Fruit fly (Drosophila melanogaster) whole organism, embryonic: ENCODE measurements around the gene HP5.

Experiments used
- Blimp-1 ChIP-seq: fragments of 200-800 bp; sonication (Bioruptor generic); optimal IDR thresholded peaks from 3 replicates; lab custom pipeline; 2018; ENCODE audit warnings: missing biosample characterization, missing genetic modification characterization, mild to moderate bottlenecking, moderate library complexity, missing genetic modification reagents
- CG12299 ChIP-seq: fragments of 200-800 bp; sonication (Bioruptor generic); optimal IDR thresholded peaks from 2 replicates; lab custom pipeline; 2018; ENCODE audit warnings: missing biosample characterization, mild to moderate bottlenecking, missing genetic modification characterization
- CG13296 ChIP-seq: fragments of 200-800 bp; sonication (Bioruptor generic); optimal IDR thresholded peaks from 3 replicates; lab custom pipeline; 2018; ENCODE audit warnings: missing biosample characterization, mild to moderate bottlenecking, missing genetic modification characterization
- CG13624 ChIP-seq: fragments of 200-800 bp; sonication (Bioruptor generic); optimal IDR thresholded peaks from 2 replicates; lab custom pipeline; 2016; ENCODE audit warnings: missing biosample characterization, missing genetic modification characterization
- CG1792 ChIP-seq: fragments of 200-800 bp; sonication (Bioruptor generic); optimal IDR thresholded peaks from 2 replicates; lab custom pipeline; 2016; ENCODE audit warnings: missing biosample characterization, missing genetic modification characterization
- CG32767 ChIP-seq: fragments of 200-800 bp; sonication (Bioruptor generic); IDR thresholded peaks from 2 replicates; pipeline ENCODE4 v1.3.6; 2022; ENCODE audit warnings: missing biosample characterization, missing genetic modification characterization
- CG4730 ChIP-seq: fragments of 200-800 bp; sonication (Bioruptor generic); IDR thresholded peaks from 2 replicates; pipeline ENCODE4 v1.3.6; 2022; ENCODE audit warnings: missing biosample characterization, missing genetic modification characterization
- CG5245 ChIP-seq: fragments of 200-800 bp; sonication (Bioruptor generic); optimal IDR thresholded peaks from 3 replicates; lab custom pipeline; 2016; ENCODE audit warnings: missing biosample characterization, missing genetic modification characterization
- CG6272 ChIP-seq: fragments of 200-800 bp; sonication (Bioruptor generic); IDR thresholded peaks from 2 replicates; pipeline ENCODE4 v1.3.6; 2022; ENCODE audit warnings: missing biosample characterization, missing genetic modification characterization
- CG6689 ChIP-seq: fragments of 200-800 bp; sonication (Bioruptor generic); IDR thresholded peaks from 2 replicates; pipeline ENCODE4 v1.3.6; 2022; ENCODE audit warnings: missing biosample characterization, missing genetic modification characterization
- CG6813 ChIP-seq: fragments of 200-800 bp; sonication (Bioruptor generic); optimal IDR thresholded peaks from 2 replicates; lab custom pipeline; 2017; ENCODE audit warnings: missing biosample characterization, missing genetic modification characterization, mild to moderate bottlenecking, moderate library complexity, missing genetic modification reagents
- CG6854 ChIP-seq: fragments of 200-800 bp; sonication (Bioruptor generic); optimal IDR thresholded peaks from 3 replicates; lab custom pipeline; 2017; ENCODE audit warnings: missing biosample characterization, mild to moderate bottlenecking, missing genetic modification characterization
- CG7839 ChIP-seq: fragments of 200-800 bp; sonication (Bioruptor generic); optimal IDR thresholded peaks from 3 replicates; lab custom pipeline; 2018; ENCODE audit warnings: missing biosample characterization, mild to moderate bottlenecking, missing genetic modification characterization, moderate library complexity
- Camta ChIP-seq: fragments of 200-800 bp; sonication (Bioruptor generic); optimal IDR thresholded peaks from 2 replicates; lab custom pipeline; 2016; ENCODE audit warnings: missing biosample characterization, missing genetic modification characterization
- D19B ChIP-seq: fragments of 200-800 bp; sonication (Bioruptor generic); optimal IDR thresholded peaks from 2 replicates; lab custom pipeline; 2017; ENCODE audit warnings: missing biosample characterization, mild to moderate bottlenecking, missing genetic modification characterization
- Deaf1 ChIP-seq: fragments of 200-800 bp; optimal IDR thresholded peaks from 3 replicates; lab custom pipeline; 2019; ENCODE audit warnings: missing biosample characterization, mild to moderate bottlenecking, missing genetic modification characterization, moderate library complexity
- Dek ChIP-seq: fragments of 200-800 bp; sonication (Bioruptor generic); optimal IDR thresholded peaks from 3 replicates; lab custom pipeline; 2019; ENCODE audit warnings: missing biosample characterization, mild to moderate bottlenecking, missing genetic modification characterization, moderate library complexity
- Dip2 ChIP-seq: fragments of 200-800 bp; sonication (Bioruptor generic); IDR thresholded peaks from 2 replicates; pipeline ENCODE4 v1.3.6; 2022; ENCODE audit warnings: missing biosample characterization, missing genetic modification characterization
- GATAe ChIP-seq: fragments of 200-800 bp; sonication (Bioruptor generic); conservative IDR thresholded peaks from 2 replicates; pipeline ENCODE4 v1.3.6; 2022; ENCODE audit warnings: missing biosample characterization, missing genetic modification characterization
- HLHmδ ChIP-seq: fragments of 200-800 bp; sonication (Bioruptor generic); optimal IDR thresholded peaks from 2 replicates; lab custom pipeline; 2018; ENCODE audit warnings: missing biosample characterization, mild to moderate bottlenecking, missing genetic modification characterization, moderate library complexity
- Mrtf ChIP-seq: fragments of 200-800 bp; sonication (Bioruptor generic); IDR thresholded peaks from 3 replicates; pipeline ENCODE4 v1.3.6; 2022; ENCODE audit warnings: missing biosample characterization, missing genetic modification characterization
- Nf-YC ChIP-seq: fragments of 200-800 bp; optimal IDR thresholded peaks from 3 replicates; lab custom pipeline; 2019; ENCODE audit warnings: missing biosample characterization, mild to moderate bottlenecking, missing genetic modification characterization, moderate library complexity
- Scr ChIP-seq: fragments of 200-800 bp; sonication (Bioruptor generic); IDR thresholded peaks from 2 replicates; pipeline ENCODE4 v1.3.6; 2022; ENCODE audit warnings: missing biosample characterization, missing genetic modification characterization; ENCODE audit not compliant: partially characterized antibody
- Tbp ChIP-seq: fragments of >200 bp; optimal IDR thresholded peaks from 2 replicates; lab custom pipeline; 2018; ENCODE audit warnings: missing biosample characterization, missing genetic modification characterization
- Usf ChIP-seq: fragments of 200-800 bp; sonication (Bioruptor generic); optimal IDR thresholded peaks from 2 replicates; lab custom pipeline; 2017; ENCODE audit warnings: missing genotype, missing biosample characterization, missing genetic modification characterization
- Vsx1 ChIP-seq: fragments of 200-800 bp; sonication (Bioruptor generic); optimal IDR thresholded peaks from 2 replicates; lab custom pipeline; 2017; ENCODE audit warnings: missing biosample characterization, mild to moderate bottlenecking, missing genetic modification characterization, missing genetic modification reagents
- ac ChIP-seq: fragments of 200-800 bp; sonication (Bioruptor generic); optimal IDR thresholded peaks from 3 replicates; lab custom pipeline; 2017; ENCODE audit warnings: missing biosample characterization, mild to moderate bottlenecking, missing genetic modification characterization
- aop ChIP-seq: fragments of 200-800 bp; sonication (Bioruptor generic); IDR thresholded peaks from 2 replicates; pipeline ENCODE4 v1.3.6; 2022; ENCODE audit warnings: missing biosample characterization, missing genetic modification characterization
- ara ChIP-seq: fragments of 200-800 bp; sonication (Bioruptor generic); IDR thresholded peaks from 2 replicates; pipeline ENCODE4 v1.3.6; 2022; ENCODE audit warnings: missing biosample characterization, missing genetic modification characterization
- bigmax ChIP-seq: fragments of 200-800 bp; sonication (Bioruptor generic); optimal IDR thresholded peaks from 2 replicates; lab custom pipeline; 2018; ENCODE audit warnings: missing biosample characterization, mild to moderate bottlenecking, missing genetic modification characterization
- cad ChIP-seq: fragments of >200 bp; optimal IDR thresholded peaks from 2 replicates; lab custom pipeline; 2017; ENCODE audit warnings: missing biosample characterization, missing genetic modification characterization
- chn ChIP-seq: fragments of 200-800 bp; sonication (Bioruptor generic); optimal IDR thresholded peaks from 2 replicates; lab custom pipeline; 2016; ENCODE audit warnings: missing biosample characterization, missing genetic modification characterization
- dimm ChIP-seq: fragments of 200-800 bp; sonication (Bioruptor generic); IDR thresholded peaks from 2 replicates; pipeline ENCODE4 v1.3.6; 2022; ENCODE audit warnings: missing biosample characterization, missing genetic modification characterization
- en ChIP-seq: fragments of 200-800 bp; sonication (Bioruptor generic); optimal IDR thresholded peaks from 2 replicates; lab custom pipeline; 2016; ENCODE audit warnings: missing biosample characterization, missing genetic modification characterization
- ken ChIP-seq: fragments of 200-800 bp; sonication (Bioruptor generic); IDR thresholded peaks from 3 replicates; pipeline ENCODE4 v1.3.6; 2022; ENCODE audit warnings: missing biosample characterization, missing genetic modification characterization
- lmd ChIP-seq: fragments of 200-800 bp; sonication (Bioruptor generic); IDR thresholded peaks from 2 replicates; pipeline ENCODE4 v1.3.6; 2022; ENCODE audit warnings: missing biosample characterization, missing genetic modification characterization
- lov ChIP-seq, 2 experiments: fragments of 200-800 bp in 1 of 2; fragments of >200 bp in 1 of 2; sonication (Bioruptor generic) in 1 of 2; IDR thresholded peaks in 1 of 2; optimal IDR thresholded peaks in 1 of 2; 2 replicates in 1 of 2; 3 replicates in 1 of 2; pipeline versions ENCODE4 v1.3.6 to Lab custom; 2017 to 2022; ENCODE audit warnings: missing biosample characterization in 1 of 2, missing genetic modification characterization in 1 of 2
- mld ChIP-seq: fragments of 200-800 bp; sonication (Bioruptor generic); IDR thresholded peaks from 3 replicates; pipeline ENCODE4 v1.3.6; 2022; ENCODE audit warnings: missing biosample characterization, missing genetic modification characterization; ENCODE audit not compliant: partially characterized antibody
- nom ChIP-seq: fragments of 200-800 bp; sonication (Bioruptor generic); optimal IDR thresholded peaks from 2 replicates; lab custom pipeline; 2017; ENCODE audit warnings: missing biosample characterization, missing genetic modification characterization, mild to moderate bottlenecking, moderate library complexity, missing genetic modification reagents
- oc ChIP-seq: fragments of 200-800 bp; sonication (Bioruptor generic); optimal IDR thresholded peaks from 2 replicates; lab custom pipeline; 2018; ENCODE audit warnings: missing biosample characterization, mild to moderate bottlenecking, missing genetic modification characterization, moderate library complexity
- pita ChIP-seq: fragments of 200-800 bp; sonication (Bioruptor generic); optimal IDR thresholded peaks from 2 replicates; lab custom pipeline; 2017; ENCODE audit warnings: missing biosample characterization, mild to moderate bottlenecking, missing genetic modification characterization
- psq ChIP-seq: fragments of 200-800 bp; sonication (Bioruptor generic); optimal IDR thresholded peaks from 2 replicates; lab custom pipeline; 2017; ENCODE audit warnings: missing biosample characterization, missing genetic modification characterization
- salm ChIP-seq: fragments of 200-800 bp; sonication (Bioruptor generic); optimal IDR thresholded peaks from 2 replicates; lab custom pipeline; 2018; ENCODE audit warnings: missing biosample characterization, mild to moderate bottlenecking, missing genetic modification characterization
- scrt ChIP-seq: fragments of 200-800 bp; sonication (Bioruptor generic); optimal IDR thresholded peaks from 2 replicates; lab custom pipeline; 2018; ENCODE audit warnings: missing biosample characterization, mild to moderate bottlenecking, missing genetic modification characterization, moderate library complexity
- shn ChIP-seq: fragments of 200-800 bp; sonication (Bioruptor generic); optimal IDR thresholded peaks from 3 replicates; lab custom pipeline; 2016; ENCODE audit warnings: missing biosample characterization, missing genetic modification characterization
- slou ChIP-seq: fragments of 200-800 bp; sonication (Bioruptor generic); optimal IDR thresholded peaks from 3 replicates; lab custom pipeline; 2016; ENCODE audit warnings: missing biosample characterization, missing genetic modification characterization
- tap ChIP-seq: fragments of 200-800 bp; optimal IDR thresholded peaks from 3 replicates; lab custom pipeline; 2019; ENCODE audit warnings: missing biosample characterization, mild to moderate bottlenecking, missing genetic modification characterization, moderate library complexity
- toy ChIP-seq: fragments of 200-800 bp; sonication (Bioruptor generic); IDR thresholded peaks from 2 replicates; pipeline ENCODE4 v1.3.6; 2022; ENCODE audit warnings: missing biosample characterization, missing genetic modification characterization
- ttk ChIP-seq: fragments of 200-800 bp; sonication (Bioruptor generic); IDR thresholded peaks from 2 replicates; pipeline ENCODE4 v2.1.2; 2022; ENCODE audit warnings: missing biosample characterization, missing genetic modification characterization
- twi ChIP-seq: fragments of 200-800 bp; optimal IDR thresholded peaks from 2 replicates; lab custom pipeline; 2019; ENCODE audit warnings: missing biosample characterization, mild to moderate bottlenecking, missing genetic modification characterization, moderate library complexity
- wor ChIP-seq: fragments of 200-800 bp; sonication (Bioruptor generic); IDR thresholded peaks from 2 replicates; pipeline ENCODE4 v1.3.6; 2022; ENCODE audit warnings: missing biosample characterization, missing genetic modification characterization

Gene HP5

dm6 chrX:11451027-11451572, 3.5 kb upstream of the HP5 start (continued):
- TF ChIP-seq bigmax (GFP tag; lab: Kevin White, UChicago) (no peak), Nf-YC (tag; lab: Kevin White, UChicago) (peak; percentile 20), dimm (GFP tag; lab: Robert Waterston, UW) (peak; percentile 39; the same call in 1 of the 2 replicates), CG7839 (tag; lab: Kevin White, UChicago) (peak; percentile 60), ken (GFP tag; lab: Robert Waterston, UW) (no peak; the same call in 2 of the 3 replicates), Deaf1 (no peak), shn (GFP tag; lab: Kevin White, UChicago) (no peak), CG32767 (no peak), CG13296 (GFP tag; lab: Kevin White, UChicago) (peak; percentile 57), CG6272 (GFP tag; lab: Robert Waterston, UW) (peak; percentile 35; the same call in 1 of the 2 replicates), nom (no peak), toy (no peak), Usf (GFP tag; lab: Kevin White, UChicago) (no peak), CG5245 (GFP tag; lab: Kevin White, UChicago) (no peak), twi (tag; lab: Kevin White, UChicago) (no peak), GATAe (GFP tag; lab: Robert Waterston, UW) (no peak), lov (optimal IDR thresholded peaks at IDR 0.05; lab: Kevin White, UChicago) (no peak), lov (GFP tag; IDR thresholded peaks at IDR 0.05; lab: Robert Waterston, UW) (0 out of 3 replicates have a peak, but pooled peaks have one; percentile 18), CG12299 (tag; lab: Kevin White, UChicago) (no peak), Dek (tag; lab: Kevin White, UChicago) (peak; percentile 53), Camta (GFP tag; lab: Kevin White, UChicago) (no peak), en (no peak), CG6854 (GFP tag; lab: Kevin White, UChicago) (no peak), ttk (no peak), lmd (peak; percentile 69), aop (no peak), CG13624 (peak; percentile 54), wor (GFP tag; lab: Robert Waterston, UW) (no peak), Scr (no peak), CG4730 (0 out of 2 replicates have a peak, but pooled peaks have one; percentile 14), Vsx1 (GFP tag; lab: Kevin White, UChicago) (no peak), salm (tag; lab: Kevin White, UChicago) (no peak), D19B (GFP tag; lab: Kevin White, UChicago) (no peak), Dip2 (no peak), tap (peak; percentile 48), Tbp (no peak), psq (no peak), pita (GFP tag; lab: Kevin White, UChicago) (no peak), slou (no peak), Blimp-1 (GFP tag; lab: Kevin White, UChicago) (peak; percentile 7), chn (no peak), ac (GFP tag; lab: Kevin White, UChicago) (no peak), ara (GFP tag; lab: Robert Waterston, UW) (no peak), mld (GFP tag; lab: Robert Waterston, UW) (no peak), oc (tag; lab: Kevin White, UChicago) (no peak), CG1792 (GFP tag; lab: Kevin White, UChicago) (peak; percentile 24), CG6813 (GFP tag; lab: Kevin White, UChicago) (peak; percentile 18), CG6689 (peak; percentile 63), scrt (GFP tag; lab: Kevin White, UChicago) (no peak), Mrtf (GFP tag; lab: Robert Waterston, UW) (0 out of 3 replicates have a peak, but pooled peaks have one; percentile 54), cad (GFP tag; lab: Kevin White, UChicago) (no peak), HLHmδ (GFP tag; lab: Kevin White, UChicago) (no peak)
